Fruit fly (Drosophila melanogaster) whole organism, embryonic: ENCODE measurements around the gene Lrr47.

Experiments
- BEAF-32 ChIP-seq: fragments of 200-800 bp; sonication (Bioruptor generic); optimal IDR thresholded peaks from 3 replicates; lab custom pipeline; 2017; ENCODE audit warnings: missing biosample characterization, missing genetic modification characterization, mild to moderate bottlenecking, moderate library complexity, missing genetic modification reagents
- CG10654 ChIP-seq: fragments of 200-800 bp; sonication (Bioruptor generic); optimal IDR thresholded peaks from 2 replicates; lab custom pipeline; 2016; ENCODE audit warnings: missing biosample characterization, missing genetic modification characterization
- CG10979 ChIP-seq: fragments of 200-800 bp; sonication (Bioruptor generic); optimal IDR thresholded peaks from 2 replicates; lab custom pipeline; 2018; ENCODE audit warnings: missing biosample characterization, mild to moderate bottlenecking, missing genetic modification characterization, moderate library complexity
- CG11093 ChIP-seq: fragments of 200-800 bp; sonication (Bioruptor generic); IDR thresholded peaks from 3 replicates; pipeline ENCODE4 v1.3.6; 2022; ENCODE audit warnings: missing biosample characterization, missing genetic modification characterization
- CG11695 ChIP-seq: fragments of 200-800 bp; sonication (Bioruptor generic); IDR thresholded peaks from 3 replicates; pipeline ENCODE4 v1.3.6; 2022; ENCODE audit warnings: missing biosample characterization, missing genetic modification characterization
- CG12155 ChIP-seq: fragments of 200-800 bp; sonication (Bioruptor generic); optimal IDR thresholded peaks from 3 replicates; lab custom pipeline; 2016; ENCODE audit warnings: missing biosample characterization, missing genetic modification characterization
- CG15269 ChIP-seq: fragments of 200-800 bp; sonication (Bioruptor generic); optimal IDR thresholded peaks from 2 replicates; lab custom pipeline; 2018; ENCODE audit warnings: missing biosample characterization, mild to moderate bottlenecking, missing genetic modification characterization, moderate library complexity
- CG15479 ChIP-seq: fragments of 200-800 bp; sonication (Bioruptor generic); optimal IDR thresholded peaks from 3 replicates; lab custom pipeline; 2019; ENCODE audit warnings: missing biosample characterization, mild to moderate bottlenecking, missing genetic modification characterization, moderate library complexity
- CG15514 ChIP-seq: fragments of 200-800 bp; sonication (Bioruptor generic); optimal IDR thresholded peaks from 3 replicates; lab custom pipeline; 2017; ENCODE audit warnings: missing biosample characterization, missing genetic modification characterization, mild to moderate bottlenecking, moderate library complexity, missing genetic modification reagents
- CG17829 ChIP-seq: fragments of 200-800 bp; optimal IDR thresholded peaks from 2 replicates; lab custom pipeline; 2019; ENCODE audit warnings: missing biosample characterization, mild to moderate bottlenecking, missing genetic modification characterization, moderate library complexity
- CG2712 ChIP-seq: fragments of 200-800 bp; optimal IDR thresholded peaks from 3 replicates; lab custom pipeline; 2019; ENCODE audit warnings: missing biosample characterization, mild to moderate bottlenecking, missing genetic modification characterization, moderate library complexity
- CG31224 ChIP-seq: fragments of 200-800 bp; sonication (Bioruptor generic); IDR thresholded peaks from 2 replicates; pipeline ENCODE4 v1.3.6; 2022; ENCODE audit warnings: missing biosample characterization, missing genetic modification characterization
- CG33213 ChIP-seq: fragments of 200-800 bp; sonication (Bioruptor generic); optimal IDR thresholded peaks from 3 replicates; lab custom pipeline; 2016; ENCODE audit warnings: missing biosample characterization, missing genetic modification characterization
- CG5180 ChIP-seq: fragments of 200-800 bp; sonication (Bioruptor generic); optimal IDR thresholded peaks from 3 replicates; lab custom pipeline; 2017; ENCODE audit warnings: missing biosample characterization, missing genetic modification characterization, mild to moderate bottlenecking, moderate library complexity, missing genetic modification reagents
- CG6689 ChIP-seq: fragments of 200-800 bp; sonication (Bioruptor generic); IDR thresholded peaks from 2 replicates; pipeline ENCODE4 v1.3.6; 2022; ENCODE audit warnings: missing biosample characterization, missing genetic modification characterization
- CG8089 ChIP-seq: fragments of 200-800 bp; sonication (Bioruptor generic); optimal IDR thresholded peaks from 3 replicates; lab custom pipeline; 2016; ENCODE audit warnings: missing biosample characterization, missing genetic modification characterization
- D19B ChIP-seq: fragments of 200-800 bp; sonication (Bioruptor generic); optimal IDR thresholded peaks from 2 replicates; lab custom pipeline; 2017; ENCODE audit warnings: missing biosample characterization, mild to moderate bottlenecking, missing genetic modification characterization
- Gug ChIP-seq: fragments of 200-800 bp; sonication (Bioruptor generic); IDR thresholded peaks from 4 replicates; pipeline ENCODE4 v1.3.6; 2022; ENCODE audit warnings: missing biosample characterization, missing genetic modification characterization
- Hmx ChIP-seq: fragments of 200-800 bp; sonication (Bioruptor generic); optimal IDR thresholded peaks from 2 replicates; lab custom pipeline; 2016; ENCODE audit warnings: missing biosample characterization, missing genetic modification characterization
- MESR4 ChIP-seq: fragments of 200-800 bp; sonication (Bioruptor generic); optimal IDR thresholded peaks from 2 replicates; lab custom pipeline; 2018; ENCODE audit warnings: missing biosample characterization, mild to moderate bottlenecking, missing genetic modification characterization, moderate library complexity
- MTF-1 ChIP-seq: fragments of 200-800 bp; sonication (Bioruptor generic); optimal IDR thresholded peaks from 2 replicates; lab custom pipeline; 2018; ENCODE audit warnings: missing biosample characterization, mild to moderate bottlenecking, missing genetic modification characterization, borderline replicate concordance
- PHDP ChIP-seq: fragments of 200-800 bp; sonication (Bioruptor generic); optimal IDR thresholded peaks from 3 replicates; lab custom pipeline; 2018; ENCODE audit warnings: missing biosample characterization, mild to moderate bottlenecking, missing genetic modification characterization, moderate library complexity
- Ravus ChIP-seq: fragments of 200-800 bp; sonication (Bioruptor generic); IDR thresholded peaks from 2 replicates; pipeline ENCODE4 v1.3.6; 2022; ENCODE audit warnings: missing biosample characterization, missing genetic modification characterization
- Taf1 ChIP-seq: fragments of 200-800 bp; sonication (Bioruptor generic); IDR thresholded peaks from 2 replicates; pipeline ENCODE4 v1.3.6; 2022; ENCODE audit warnings: missing biosample characterization, missing genetic modification characterization
- abd-A ChIP-seq: fragments of 200-800 bp; sonication (Bioruptor generic); optimal IDR thresholded peaks from 3 replicates; lab custom pipeline; 2019; ENCODE audit warnings: missing biosample characterization, mild to moderate bottlenecking, missing genetic modification characterization, moderate library complexity
- ap ChIP-seq: fragments of 200-800 bp; sonication (Bioruptor generic); IDR thresholded peaks from 2 replicates; pipeline ENCODE4 v1.3.6; 2022; ENCODE audit warnings: missing biosample characterization, missing genetic modification characterization
- bsh ChIP-seq, 2 experiments: fragments of 200-800 bp; sonication (Bioruptor generic); optimal IDR thresholded peaks; 2 replicates each; lab custom pipeline; 2017 to 2018; ENCODE audit warnings: mild to moderate bottlenecking in 2 of 2, missing biosample characterization in 2 of 2, missing genetic modification characterization in 2 of 2, moderate library complexity in 1 of 2
- chif ChIP-seq, 2 experiments: fragments of 200-800 bp; sonication (Bioruptor generic); optimal IDR thresholded peaks; 3 replicates each; lab custom pipeline; 2016; ENCODE audit warnings: missing biosample characterization in 2 of 2, missing genetic modification characterization in 2 of 2
- en ChIP-seq: fragments of 200-800 bp; sonication (Bioruptor generic); optimal IDR thresholded peaks from 2 replicates; lab custom pipeline; 2016; ENCODE audit warnings: missing biosample characterization, missing genetic modification characterization
- esg ChIP-seq: fragments of 200-800 bp; sonication (Bioruptor generic); conservative IDR thresholded peaks from 2 replicates; pipeline ENCODE4 v1.3.6; 2022; ENCODE audit warnings: missing biosample characterization, missing genetic modification characterization
- ewg ChIP-seq: fragments of 200-800 bp; sonication (Bioruptor generic); optimal IDR thresholded peaks from 3 replicates; lab custom pipeline; 2017; ENCODE audit warnings: mild to moderate bottlenecking, missing biosample characterization, missing genetic modification reagents, missing genetic modification characterization
- fu2 ChIP-seq: fragments of 200-800 bp; sonication (Bioruptor generic); optimal IDR thresholded peaks from 2 replicates; lab custom pipeline; 2016; ENCODE audit warnings: missing biosample characterization, missing genetic modification characterization
- gsb ChIP-seq: fragments of 200-800 bp; sonication (Bioruptor generic); IDR thresholded peaks from 2 replicates; pipeline ENCODE4 v1.3.6; 2022; ENCODE audit warnings: missing biosample characterization, missing genetic modification characterization
- hb ChIP-seq: fragments of 200-800 bp; sonication (Bioruptor generic); IDR thresholded peaks from 3 replicates; pipeline ENCODE4 v1.3.6; 2022; ENCODE audit warnings: missing biosample characterization, missing genetic modification characterization; ENCODE audit not compliant: partially characterized antibody
- hkb ChIP-seq, 2 experiments: fragments of 200-800 bp in 1 of 2; fragments of >200 bp in 1 of 2; sonication (Bioruptor generic) in 1 of 2; IDR thresholded peaks in 1 of 2; optimal IDR thresholded peaks in 1 of 2; 2 replicates each; pipeline versions ENCODE4 v1.3.6 to Lab custom; 2017 to 2022; ENCODE audit warnings: missing biosample characterization in 1 of 2, missing genetic modification characterization in 1 of 2
- kah ChIP-seq: fragments of 200-800 bp; sonication (Bioruptor generic); optimal IDR thresholded peaks from 2 replicates; lab custom pipeline; 2018; ENCODE audit warnings: missing biosample characterization, mild to moderate bottlenecking, missing genetic modification characterization
- knrl ChIP-seq: fragments of 200-800 bp; sonication (Bioruptor generic); IDR thresholded peaks from 3 replicates; pipeline ENCODE4 v1.3.6; 2022; ENCODE audit warnings: missing biosample characterization, missing genetic modification characterization; ENCODE audit not compliant: partially characterized antibody
- luna ChIP-seq: fragments of 200-800 bp; sonication (Bioruptor generic); optimal IDR thresholded peaks from 2 replicates; lab custom pipeline; 2016; ENCODE audit warnings: missing biosample characterization, missing genetic modification characterization
- maf-S ChIP-seq: fragments of 200-800 bp; sonication (Bioruptor generic); optimal IDR thresholded peaks from 2 replicates; lab custom pipeline; 2016; ENCODE audit warnings: missing biosample characterization, missing genetic modification characterization
- org-1 ChIP-seq: fragments of 200-800 bp; sonication (Bioruptor generic); optimal IDR thresholded peaks from 2 replicates; lab custom pipeline; 2017; ENCODE audit warnings: missing biosample characterization, missing genetic modification characterization
- p53 ChIP-seq: fragments of 200-800 bp; sonication (Bioruptor generic); optimal IDR thresholded peaks from 2 replicates; lab custom pipeline; 2016; ENCODE audit warnings: missing biosample characterization, missing genetic modification characterization
- phol ChIP-seq: fragments of 200-800 bp; sonication (Bioruptor generic); optimal IDR thresholded peaks from 3 replicates; lab custom pipeline; 2018; ENCODE audit warnings: missing biosample characterization, mild to moderate bottlenecking, missing genetic modification characterization, moderate library complexity
- repo ChIP-seq: fragments of 200-800 bp; sonication (Bioruptor generic); optimal IDR thresholded peaks from 2 replicates; lab custom pipeline; 2016; ENCODE audit warnings: missing biosample characterization, missing genetic modification characterization
- sc ChIP-seq, 3 experiments: fragments of >200 bp in 2 of 3; fragments of 200-800 bp in 1 of 3; sonication (Bioruptor generic) in 1 of 3; optimal IDR thresholded peaks; 2 replicates in 2 of 3; 3 replicates in 1 of 3; lab custom pipeline; 2017; ENCODE audit warnings: mild to moderate bottlenecking in 1 of 3, missing biosample characterization in 1 of 3, missing genetic modification characterization in 1 of 3, missing genetic modification reagents in 1 of 3
- tio ChIP-seq: fragments of 200-800 bp; sonication (Bioruptor generic); optimal IDR thresholded peaks from 2 replicates; lab custom pipeline; 2017; ENCODE audit warnings: missing biosample characterization, missing genetic modification characterization, inconsistent platforms
- tup ChIP-seq: fragments of 200-800 bp; sonication (Bioruptor generic); optimal IDR thresholded peaks from 2 replicates; lab custom pipeline; 2016; ENCODE audit warnings: missing biosample characterization, mild to moderate bottlenecking, missing genetic modification characterization, moderate library complexity
- vnd ChIP-seq: fragments of 200-800 bp; sonication (Bioruptor generic); IDR thresholded peaks from 3 replicates; pipeline ENCODE4 v1.3.6; 2022; ENCODE audit warnings: missing biosample characterization, missing genetic modification characterization; ENCODE audit not compliant: partially characterized antibody
- zf30C ChIP-seq: fragments of 200-800 bp; sonication (Bioruptor generic); optimal IDR thresholded peaks from 3 replicates; lab custom pipeline; 2018; ENCODE audit warnings: missing biosample characterization, mild to moderate bottlenecking, missing genetic modification characterization

Lrr47 gene

dm6 chr2L:10543048-10543752, 26.1 kb downstream of the Lrr47 start (continued):
- TF ChIP-seq CG12155 (GFP tag; lab: Kevin White, UChicago) (peak; percentile 19), CG10979 (tag; lab: Kevin White, UChicago) (peak; percentile 84), en (no peak), hb (no peak), CG2712 (tag; lab: Kevin White, UChicago) (peak; percentile 85), knrl (GFP tag; lab: Robert Waterston, UW) (no peak), Gug (GFP tag; lab: Robert Waterston, UW) (no peak), CG17829 (tag; lab: Kevin White, UChicago) (peak; percentile 78), CG15479 (GFP tag; lab: Kevin White, UChicago) (no peak), CG11093 (no peak), ap (GFP tag; lab: Robert Waterston, UW) (peak; percentile 38), CG6689 (GFP tag; lab: Robert Waterston, UW) (peak; percentile 70), phol (tag; lab: Kevin White, UChicago) (peak; percentile 73), CG31224 (GFP tag; lab: Robert Waterston, UW) (no peak), repo (GFP tag; lab: Kevin White, UChicago) (no peak), Taf1 (no peak), MTF-1 (GFP tag; lab: Kevin White, UChicago) (no peak), luna (GFP tag; lab: Kevin White, UChicago) (no peak), CG10654 (peak; percentile 16), chif (GFP tag; optimal IDR thresholded peaks at IDR 0.05; lab: Kevin White, UChicago) (peak in 1 of 2 experiments; percentile 12), tup (GFP tag; lab: Kevin White, UChicago) (no peak), PHDP (tag; lab: Kevin White, UChicago) (peak; percentile 71), gsb (GFP tag; lab: Robert Waterston, UW) (no peak), sc (optimal IDR thresholded peaks at IDR 0.05; lab: Kevin White, UChicago) (no peak), sc (GFP tag; optimal IDR thresholded peaks at IDR 0.05; lab: Kevin White, UChicago) (peak; percentile 18), D19B (GFP tag; lab: Kevin White, UChicago) (no peak), vnd (no peak), tio (GFP tag; lab: Kevin White, UChicago) (peak; percentile 33), abd-A (no peak), CG11695 (GFP tag; lab: Robert Waterston, UW) (no peak; the same call in 2 of the 3 replicates), CG15514 (GFP tag; lab: Kevin White, UChicago) (no peak), MESR4 (GFP tag; lab: Kevin White, UChicago) (no peak), bsh (GFP tag; optimal IDR thresholded peaks at IDR 0.05; lab: Kevin White, UChicago) (peak in 1 of 2 experiments; percentile 89), zf30C (peak; percentile 73), ewg (peak; percentile 32), CG33213 (no peak), Ravus (GFP tag; lab: Robert Waterston, UW) (no peak), hkb (optimal IDR thresholded peaks at IDR 0.05; lab: Kevin White, UChicago) (no peak), hkb (GFP tag; IDR thresholded peaks at IDR 0.05; lab: Robert Waterston, UW) (no peak; the same call in 1 of the 2 replicates), esg (GFP tag; lab: Robert Waterston, UW) (peak; percentile 32; the same call in 1 of the 2 replicates), CG15269 (tag; lab: Kevin White, UChicago) (peak; percentile 48), CG8089 (GFP tag; lab: Kevin White, UChicago) (no peak), BEAF-32 (GFP tag; lab: Kevin White, UChicago) (no peak), Hmx (GFP tag; lab: Kevin White, UChicago) (no peak), fu2 (GFP tag; lab: Kevin White, UChicago) (no peak), kah (GFP tag; lab: Kevin White, UChicago) (no peak), CG5180 (GFP tag; lab: Kevin White, UChicago) (no peak), org-1 (GFP tag; lab: Kevin White, UChicago) (no peak), maf-S (no peak), p53 (GFP tag; lab: Kevin White, UChicago) (no peak)
